Worm (Caenorhabditis elegans): ENCODE measurements around the gene ZK666.15.

Gene ZK666.15

ce11 chrII:10500674-10501073, 13.8 kb downstream of the ZK666.15 start:
- no peak for TF ChIP-seq fkh-2 (tag; optimal IDR thresholded peaks at IDR 0.05)
- no peak for TF ChIP-seq unc-62 (GFP tag; optimal IDR thresholded peaks at IDR 0.05)
- TF ChIP-seq lin-15B (tag; optimal IDR thresholded peaks at IDR 0.05), result no peak
- TF ChIP-seq ceh-9 (tag; optimal IDR thresholded peaks at IDR 0.05), result no peak
- no peak for TF ChIP-seq lin-39 (tag; optimal IDR thresholded peaks at IDR 0.05)
- peak; percentile 76 for TF ChIP-seq nhr-25 (tag; optimal IDR thresholded peaks at IDR 0.05)
- no peak for TF ChIP-seq fkh-10 (GFP tag; optimal IDR thresholded peaks at IDR 0.05)
- TF ChIP-seq nhr-76 (tag; optimal IDR thresholded peaks at IDR 0.05), result no peak
- no peak for TF ChIP-seq nhr-12 (tag; optimal IDR thresholded peaks at IDR 0.05)
- TF ChIP-seq nhr-11 (tag; optimal IDR thresholded peaks at IDR 0.05), result no peak
- TF ChIP-seq elt-2 (tag; optimal IDR thresholded peaks at IDR 0.05), result no peak
- TF ChIP-seq elt-3 (tag; optimal IDR thresholded peaks at IDR 0.05), result peak in 1 of 3 experiments; percentile 16
- TF ChIP-seq mml-1 (tag; optimal IDR thresholded peaks at IDR 0.05), result no peak
- TF ChIP-seq nhr-23 (tag; optimal IDR thresholded peaks at IDR 0.05), result peak; percentile 82

- TF ChIP-seq elt-2 (tag; optimal IDR thresholded peaks at IDR 0.05), result no peak
- no peak for TF ChIP-seq egl-27 (tag; optimal IDR thresholded peaks at IDR 0.05)
- TF ChIP-seq skn-1 (tag; optimal IDR thresholded peaks at IDR 0.05), result peak; percentile 69
- no peak for TF ChIP-seq nhr-76 (tag; optimal IDR thresholded peaks at IDR 0.05)
- peak; percentile 59 for TF ChIP-seq elt-1 (tag; optimal IDR thresholded peaks at IDR 0.05)
- TF ChIP-seq tbx-2 (tag; optimal IDR thresholded peaks at IDR 0.05), result no peak
- TF ChIP-seq zag-1 (tag; optimal IDR thresholded peaks at IDR 0.05), result no peak
- no peak for TF ChIP-seq nhr-237 (tag; optimal IDR thresholded peaks at IDR 0.05)
- TF ChIP-seq mml-1 (tag; optimal IDR thresholded peaks at IDR 0.05), result no peak
- TF ChIP-seq egl-5 (tag; optimal IDR thresholded peaks at IDR 0.05), result peak; percentile 51
- peak; percentile 77 for TF ChIP-seq unc-62 (GFP tag; optimal IDR thresholded peaks at IDR 0.05)
- TF ChIP-seq fkh-10 (GFP tag; optimal IDR thresholded peaks at IDR 0.05), result no peak
- TF ChIP-seq pha-4 (tag; optimal IDR thresholded peaks at IDR 0.05), result peak; percentile 9
- TF ChIP-seq ceh-28 (tag; optimal IDR thresholded peaks at IDR 0.05), result peak; percentile 30
- peak; percentile 55 for TF ChIP-seq nhr-23 (tag; optimal IDR thresholded peaks at IDR 0.05)
- peak; percentile 50 for TF ChIP-seq lin-39 (tag; optimal IDR thresholded peaks at IDR 0.05)
- TF ChIP-seq ama-1 (optimal IDR thresholded peaks at IDR 0.05), result peak; percentile 67
- TF ChIP-seq nhr-25 (tag; optimal IDR thresholded peaks at IDR 0.05), result peak; percentile 83
- peak; percentile 52 for TF ChIP-seq lin-15B (tag; optimal IDR thresholded peaks at IDR 0.05)
- peak; percentile 79 for TF ChIP-seq nfya-1 (tag; optimal IDR thresholded peaks at IDR 0.05; ENCODE audit: insufficient read depth)
- TF ChIP-seq hmg-11 (tag; optimal IDR thresholded peaks at IDR 0.05), result peak; percentile 51
- peak; percentile 38 for TF ChIP-seq pqm-1 (tag; optimal IDR thresholded peaks at IDR 0.05)
- TF ChIP-seq ZK546.5 (tag; optimal IDR thresholded peaks at IDR 0.05), result no peak
- peak; percentile 46 for TF ChIP-seq lsy-12 (tag; optimal IDR thresholded peaks at IDR 0.05)
- TF ChIP-seq nhr-43 (tag; optimal IDR thresholded peaks at IDR 0.05; ENCODE audit: poor library complexity, severe bottlenecking), result peak; percentile 74
- peak; percentile 39 for TF ChIP-seq mdl-1 (tag; optimal IDR thresholded peaks at IDR 0.05)
- TF ChIP-seq R02D3.7 (tag; optimal IDR thresholded peaks at IDR 0.05), result peak; percentile 22
- TF ChIP-seq nhr-28 (tag; optimal IDR thresholded peaks at IDR 0.05), result no peak
These were observed 14.7 kb downstream of the ZK666.15 start for ce11 chrII:10501578-10501977.

ce11 chrII:10502491-10503063, 15.7 kb downstream of the ZK666.15 start, which contains the start of gene myrf-1:
myrf-1 (minus strand) TSS chrII:10502541.
- TF ChIP-seq ztf-4 (tag; optimal IDR thresholded peaks at IDR 0.05) (no peak), jun-1 (tag; optimal IDR thresholded peaks at IDR 0.05) (peak; percentile 62), hmg-11 (tag; optimal IDR thresholded peaks at IDR 0.05) (peak; percentile 99), eor-1 (tag; optimal IDR thresholded peaks at IDR 0.05) (no peak), ZK546.5 (tag; optimal IDR thresholded peaks at IDR 0.05) (no peak), egl-27 (tag; optimal IDR thresholded peaks at IDR 0.05) (no peak), pha-4 (tag; optimal IDR thresholded peaks at IDR 0.05) (peak; percentile 92), nhr-12 (tag; optimal IDR thresholded peaks at IDR 0.05) (no peak), unc-39 (tag; optimal IDR thresholded peaks at IDR 0.05) (no peak), ceh-9 (tag; optimal IDR thresholded peaks at IDR 0.05) (no peak), skn-1 (tag; optimal IDR thresholded peaks at IDR 0.05) (peak; percentile 61), pqm-1 (tag; optimal IDR thresholded peaks at IDR 0.05) (peak; percentile 8), elt-1 (tag; optimal IDR thresholded peaks at IDR 0.05) (peak; percentile 56), nhr-77 (tag; optimal IDR thresholded peaks at IDR 0.05) (peak; percentile 47), nhr-23 (tag; optimal IDR thresholded peaks at IDR 0.05) (peak; percentile 91), snpc-4 (tag; optimal IDR thresholded peaks at IDR 0.05) (peak; percentile 33), tbx-2 (tag; optimal IDR thresholded peaks at IDR 0.05) (peak; percentile 88), daf-12 (tag; optimal IDR thresholded peaks at IDR 0.05) (no peak), nhr-25 (tag; optimal IDR thresholded peaks at IDR 0.05) (peak; percentile 77), elt-2 (tag; optimal IDR thresholded peaks at IDR 0.05) (peak; percentile 80), nhr-237 (tag; optimal IDR thresholded peaks at IDR 0.05) (no peak), ztf-11 (tag; optimal IDR thresholded peaks at IDR 0.05) (no peak), lin-39 (tag; optimal IDR thresholded peaks at IDR 0.05) (peak; percentile 96), fos-1 (tag; optimal IDR thresholded peaks at IDR 0.05) (peak; percentile 48), ceh-16 (tag; optimal IDR thresholded peaks at IDR 0.05) (no peak), nhr-11 (tag; optimal IDR thresholded peaks at IDR 0.05) (peak; percentile 87), aly-2 (tag; optimal IDR thresholded peaks at IDR 0.05) (no peak), lsy-12 (tag; optimal IDR thresholded peaks at IDR 0.05) (peak; percentile 92), nhr-43 (tag; optimal IDR thresholded peaks at IDR 0.05; ENCODE audit: poor library complexity, severe bottlenecking) (peak; percentile 74), nhr-28 (tag; optimal IDR thresholded peaks at IDR 0.05) (no peak), fkh-2 (tag; optimal IDR thresholded peaks at IDR 0.05) (no peak), egl-5 (tag; optimal IDR thresholded peaks at IDR 0.05) (peak; percentile 85), nfya-1 (tag; optimal IDR thresholded peaks at IDR 0.05; ENCODE audit: insufficient read depth) (peak; percentile 90), mml-1 (tag; optimal IDR thresholded peaks at IDR 0.05) (no peak), ceh-28 (tag; optimal IDR thresholded peaks at IDR 0.05) (peak; percentile 84), ama-1 (optimal IDR thresholded peaks at IDR 0.05) (peak; percentile 67), elt-3 (tag; optimal IDR thresholded peaks at IDR 0.05) (peak in 2 of 3 experiments; percentile 18 to 35), unc-62 (GFP tag; optimal IDR thresholded peaks at IDR 0.05) (peak; percentile 83)
